Fruit fly (Drosophila melanogaster) whole organism, embryonic: ENCODE results near the gene CG17625.

Experiments
- CG11456 ChIP-seq: fragments of 200-800 bp; sonication (Bioruptor generic); IDR thresholded peaks from 3 replicates; pipeline ENCODE4 v1.3.6; 2022; ENCODE audit warnings: missing biosample characterization, missing genetic modification characterization
- CG11560 ChIP-seq: fragments of 200-800 bp; sonication (Bioruptor generic); IDR thresholded peaks from 3 replicates; pipeline ENCODE4 v1.3.6; 2022; ENCODE audit warnings: missing biosample characterization, missing genetic modification characterization
- CG13287 ChIP-seq: fragments of 200-800 bp; sonication (Bioruptor generic); IDR thresholded peaks from 2 replicates; pipeline ENCODE4 v1.3.6; 2022; ENCODE audit warnings: missing biosample characterization, missing genetic modification characterization; ENCODE audit not compliant: partially characterized antibody
- CG14860 ChIP-seq: fragments of 200-800 bp; sonication (Bioruptor generic); IDR thresholded peaks from 3 replicates; pipeline ENCODE4 v1.3.6; 2022; ENCODE audit warnings: missing biosample characterization, missing genetic modification characterization; ENCODE audit not compliant: partially characterized antibody
- CG16813 ChIP-seq: fragments of 200-800 bp; sonication (Bioruptor generic); IDR thresholded peaks from 3 replicates; pipeline ENCODE4 v1.3.6; 2022; ENCODE audit warnings: missing biosample characterization, missing genetic modification characterization; ENCODE audit not compliant: partially characterized antibody
- CG17385 ChIP-seq: fragments of 200-800 bp; sonication (Bioruptor generic); optimal IDR thresholded peaks from 3 replicates; lab custom pipeline; 2018; ENCODE audit warnings: missing biosample characterization, mild to moderate bottlenecking, missing genetic modification characterization
- CG17802 ChIP-seq: fragments of 200-800 bp; sonication (Bioruptor generic); optimal IDR thresholded peaks from 2 replicates; lab custom pipeline; 2018; ENCODE audit warnings: missing biosample characterization, mild to moderate bottlenecking, missing genetic modification characterization, moderate library complexity
- CG17912 ChIP-seq: fragments of 200-800 bp; sonication (Bioruptor generic); optimal IDR thresholded peaks from 2 replicates; lab custom pipeline; 2018; ENCODE audit warnings: missing biosample characterization, mild to moderate bottlenecking, missing genetic modification characterization
- CG18262 ChIP-seq: fragments of 200-800 bp; optimal IDR thresholded peaks from 3 replicates; lab custom pipeline; 2019; ENCODE audit warnings: missing biosample characterization, mild to moderate bottlenecking, missing genetic modification characterization, moderate library complexity
- CG2116 ChIP-seq: fragments of 200-800 bp; sonication (Bioruptor generic); optimal IDR thresholded peaks from 3 replicates; lab custom pipeline; 2018; ENCODE audit warnings: missing biosample characterization, mild to moderate bottlenecking, missing genetic modification characterization
- CG2129 ChIP-seq: fragments of 200-800 bp; sonication (Bioruptor generic); IDR thresholded peaks from 2 replicates; pipeline ENCODE4 v1.3.6; 2022; ENCODE audit warnings: missing biosample characterization, missing genetic modification characterization; ENCODE audit not compliant: partially characterized antibody
- CG31441 ChIP-seq: fragments of 200-800 bp; sonication (Bioruptor generic); IDR thresholded peaks from 2 replicates; pipeline ENCODE4 v1.3.6; 2022; ENCODE audit warnings: missing biosample characterization, missing genetic modification characterization
- CG4617 ChIP-seq: fragments of 200-800 bp; sonication (Bioruptor generic); optimal IDR thresholded peaks from 3 replicates; lab custom pipeline; 2016; ENCODE audit warnings: missing biosample characterization, missing genetic modification characterization, borderline replicate concordance
- CG6272 ChIP-seq: fragments of 200-800 bp; sonication (Bioruptor generic); IDR thresholded peaks from 2 replicates; pipeline ENCODE4 v1.3.6; 2022; ENCODE audit warnings: missing biosample characterization, missing genetic modification characterization
- CG6791 ChIP-seq: fragments of 200-800 bp; sonication (Bioruptor generic); IDR thresholded peaks from 3 replicates; pipeline ENCODE4 v1.3.6; 2022; ENCODE audit warnings: missing biosample characterization, missing genetic modification characterization; ENCODE audit not compliant: partially characterized antibody
- CG7556 ChIP-seq: fragments of 200-800 bp; sonication (Bioruptor generic); optimal IDR thresholded peaks from 2 replicates; lab custom pipeline; 2017; ENCODE audit warnings: missing biosample characterization, mild to moderate bottlenecking, missing genetic modification characterization
- CTCF ChIP-seq: fragments of 200-800 bp; sonication (Bioruptor generic); optimal IDR thresholded peaks from 2 replicates; lab custom pipeline; 2017; ENCODE audit warnings: missing biosample characterization, mild to moderate bottlenecking, missing genetic modification characterization, moderate library complexity
- Dll ChIP-seq: fragments of 200-800 bp; sonication (Bioruptor generic); IDR thresholded peaks from 4 replicates; pipeline ENCODE4 v1.3.6; 2022; ENCODE audit warnings: missing biosample characterization, missing genetic modification characterization; ENCODE audit not compliant: partially characterized antibody
- Dref ChIP-seq: fragments of 200-800 bp; sonication (Bioruptor generic); IDR thresholded peaks from 2 replicates; pipeline ENCODE4 v1.3.6; 2022; ENCODE audit warnings: missing biosample characterization, missing genetic modification characterization
- E2f2 ChIP-seq: fragments of 200-800 bp; sonication (Bioruptor generic); IDR thresholded peaks from 2 replicates; pipeline ENCODE4 v1.3.6; 2022; ENCODE audit warnings: missing biosample characterization, missing genetic modification characterization
- Gug ChIP-seq: fragments of 200-800 bp; sonication (Bioruptor generic); IDR thresholded peaks from 4 replicates; pipeline ENCODE4 v1.3.6; 2022; ENCODE audit warnings: missing biosample characterization, missing genetic modification characterization
- MBD-R2 ChIP-seq: fragments of 200-800 bp; sonication (Bioruptor generic); IDR thresholded peaks from 2 replicates; pipeline ENCODE4 v1.3.6; 2022; ENCODE audit warnings: missing biosample characterization, missing genetic modification characterization
- MESR4 ChIP-seq: fragments of 200-800 bp; sonication (Bioruptor generic); optimal IDR thresholded peaks from 2 replicates; lab custom pipeline; 2018; ENCODE audit warnings: missing biosample characterization, mild to moderate bottlenecking, missing genetic modification characterization, moderate library complexity
- Med ChIP-seq: fragments of 200-800 bp; sonication (Bioruptor generic); peaks from one replicate; lab custom pipeline; 2016; ENCODE audit warnings: missing biosample characterization, missing genetic modification characterization, mild to moderate bottlenecking, inconsistent platforms, moderate library complexity
- Opbp ChIP-seq: fragments of 200-800 bp; sonication (Bioruptor generic); IDR thresholded peaks from 3 replicates; pipeline ENCODE4 v1.3.6; 2022; ENCODE audit warnings: missing biosample characterization, missing genetic modification characterization; ENCODE audit not compliant: partially characterized antibody
- Scr ChIP-seq: fragments of 200-800 bp; sonication (Bioruptor generic); IDR thresholded peaks from 2 replicates; pipeline ENCODE4 v1.3.6; 2022; ENCODE audit warnings: missing biosample characterization, missing genetic modification characterization; ENCODE audit not compliant: partially characterized antibody
- Sin3A ChIP-seq: fragments of >200 bp; optimal IDR thresholded peaks from 2 replicates; lab custom pipeline; 2018
- Tbp ChIP-seq: fragments of >200 bp; optimal IDR thresholded peaks from 2 replicates; lab custom pipeline; 2018; ENCODE audit warnings: missing biosample characterization, missing genetic modification characterization
- abd-A ChIP-seq: fragments of 200-800 bp; sonication (Bioruptor generic); optimal IDR thresholded peaks from 3 replicates; lab custom pipeline; 2019; ENCODE audit warnings: missing biosample characterization, mild to moderate bottlenecking, missing genetic modification characterization, moderate library complexity
- amos ChIP-seq: fragments of 200-800 bp; sonication (Bioruptor generic); IDR thresholded peaks from 2 replicates; pipeline ENCODE4 v1.3.6; 2022; ENCODE audit warnings: missing biosample characterization, missing genetic modification characterization; ENCODE audit not compliant: partially characterized antibody
- aop ChIP-seq: fragments of 200-800 bp; sonication (Bioruptor generic); IDR thresholded peaks from 2 replicates; pipeline ENCODE4 v1.3.6; 2022; ENCODE audit warnings: missing biosample characterization, missing genetic modification characterization
- cg ChIP-seq: fragments of 200-800 bp; sonication (Bioruptor generic); optimal IDR thresholded peaks from 3 replicates; lab custom pipeline; 2019; ENCODE audit warnings: missing biosample characterization, mild to moderate bottlenecking, missing genetic modification characterization, moderate library complexity
- chinmo ChIP-seq: fragments of 200-800 bp; sonication (Bioruptor generic); IDR thresholded peaks from 4 replicates; pipeline ENCODE4 v1.3.6; 2022; ENCODE audit warnings: missing biosample characterization, missing genetic modification characterization; ENCODE audit not compliant: partially characterized antibody
- dmrt99B ChIP-seq: fragments of 200-800 bp; sonication (Bioruptor generic); optimal IDR thresholded peaks from 2 replicates; lab custom pipeline; 2018; ENCODE audit warnings: missing biosample characterization, mild to moderate bottlenecking, missing genetic modification characterization, moderate library complexity
- dysf ChIP-seq: fragments of 200-800 bp; sonication (Bioruptor generic); IDR thresholded peaks from 3 replicates; pipeline ENCODE4 v1.3.6; 2022; ENCODE audit warnings: missing biosample characterization, missing genetic modification characterization
- fd102C ChIP-seq: fragments of 200-800 bp; sonication (Bioruptor generic); optimal IDR thresholded peaks from 2 replicates; lab custom pipeline; 2018; ENCODE audit warnings: missing biosample characterization, mild to moderate bottlenecking, missing genetic modification characterization, moderate library complexity
- gfzf ChIP-seq: fragments of 200-800 bp; sonication (Bioruptor generic); optimal IDR thresholded peaks from 2 replicates; lab custom pipeline; 2016; ENCODE audit warnings: missing biosample characterization, mild to moderate bottlenecking, missing genetic modification characterization, moderate library complexity
- grn ChIP-seq: fragments of 200-800 bp; sonication (Bioruptor generic); optimal IDR thresholded peaks from 3 replicates; lab custom pipeline; 2017; ENCODE audit warnings: missing biosample characterization, missing genetic modification characterization
- hb ChIP-seq: fragments of 200-800 bp; sonication (Bioruptor generic); IDR thresholded peaks from 3 replicates; pipeline ENCODE4 v1.3.6; 2022; ENCODE audit warnings: missing biosample characterization, missing genetic modification characterization; ENCODE audit not compliant: partially characterized antibody
- hkb ChIP-seq, 2 experiments: fragments of 200-800 bp in 1 of 2; fragments of >200 bp in 1 of 2; sonication (Bioruptor generic) in 1 of 2; IDR thresholded peaks in 1 of 2; optimal IDR thresholded peaks in 1 of 2; 2 replicates each; pipeline versions ENCODE4 v1.3.6 to Lab custom; 2017 to 2022; ENCODE audit warnings: missing biosample characterization in 1 of 2, missing genetic modification characterization in 1 of 2
- lbe ChIP-seq: fragments of 200-800 bp; sonication (Bioruptor generic); optimal IDR thresholded peaks from 2 replicates; lab custom pipeline; 2016; ENCODE audit warnings: missing biosample characterization, mild to moderate bottlenecking, missing genetic modification characterization
- mld ChIP-seq: fragments of 200-800 bp; sonication (Bioruptor generic); IDR thresholded peaks from 3 replicates; pipeline ENCODE4 v1.3.6; 2022; ENCODE audit warnings: missing biosample characterization, missing genetic modification characterization; ENCODE audit not compliant: partially characterized antibody
- nom ChIP-seq: fragments of 200-800 bp; sonication (Bioruptor generic); optimal IDR thresholded peaks from 2 replicates; lab custom pipeline; 2017; ENCODE audit warnings: missing biosample characterization, missing genetic modification characterization, mild to moderate bottlenecking, moderate library complexity, missing genetic modification reagents
- phol ChIP-seq: fragments of 200-800 bp; sonication (Bioruptor generic); optimal IDR thresholded peaks from 3 replicates; lab custom pipeline; 2018; ENCODE audit warnings: missing biosample characterization, mild to moderate bottlenecking, missing genetic modification characterization, moderate library complexity
- ranshi ChIP-seq: fragments of 200-800 bp; sonication (Bioruptor generic); IDR thresholded peaks from 2 replicates; pipeline ENCODE4 v1.3.6; 2022; ENCODE audit warnings: missing biosample characterization, missing genetic modification characterization
- sens ChIP-seq: fragments of 200-800 bp; sonication (Bioruptor generic); peaks from one replicate; lab custom pipeline; 2016; ENCODE audit warnings: missing biosample characterization, missing genetic modification characterization
- sqz ChIP-seq: fragments of 200-800 bp; sonication (Bioruptor generic); optimal IDR thresholded peaks from 3 replicates; lab custom pipeline; 2018; ENCODE audit warnings: missing biosample characterization, mild to moderate bottlenecking, missing genetic modification characterization
- stwl ChIP-seq: fragments of 200-800 bp; sonication (Bioruptor generic); optimal IDR thresholded peaks from 3 replicates; lab custom pipeline; 2018; ENCODE audit warnings: missing biosample characterization, mild to moderate bottlenecking, missing genetic modification characterization, moderate library complexity
- trem ChIP-seq: fragments of 200-800 bp; optimal IDR thresholded peaks from 3 replicates; lab custom pipeline; 2019; ENCODE audit warnings: missing biosample characterization, mild to moderate bottlenecking, missing genetic modification characterization, moderate library complexity

The CG17625 gene

DNA sequence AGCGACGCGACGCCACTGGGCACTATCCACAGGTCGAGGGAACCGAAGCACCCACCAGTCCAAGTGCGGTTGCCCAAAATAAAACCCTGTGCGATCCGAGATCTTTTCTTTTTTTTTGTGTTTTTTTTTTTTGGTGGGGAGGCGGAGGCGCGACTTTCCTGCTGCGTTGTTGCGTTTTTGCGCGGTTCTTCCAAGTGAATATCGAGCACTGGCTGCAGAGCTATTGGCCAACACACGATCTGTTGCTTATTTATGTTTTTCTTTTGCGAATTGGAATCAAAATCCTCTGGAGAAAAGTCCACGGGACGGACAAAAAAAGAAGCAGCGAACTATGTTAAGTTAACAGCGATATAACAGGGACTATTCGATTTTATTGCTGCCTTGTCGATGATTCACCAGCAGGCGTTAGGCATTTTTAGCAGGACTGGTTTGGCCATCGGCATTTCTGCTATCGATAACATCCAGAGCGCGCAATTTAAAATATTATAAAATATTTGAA, 34.2 kb downstream of the CG17625 start, which contains the start of gene wge:
TSS of gene wge (minus strand) at position 343 of the 499 bp plus-strand sequence.
- TF ChIP-seq CG17802 (no peak), CTCF (GFP tag; lab: Kevin White, UChicago) (peak; percentile 55), CG4617 (GFP tag; lab: Kevin White, UChicago) (peak; percentile 88), Opbp (GFP tag; lab: Robert Waterston, UW) (peak; percentile 58; the same call in 1 of the 3 replicates), Scr (peak; percentile 64), amos (GFP tag; lab: Robert Waterston, UW) (peak; percentile 65), hkb (optimal IDR thresholded peaks at IDR 0.05; lab: Kevin White, UChicago) (no peak), hkb (GFP tag; IDR thresholded peaks at IDR 0.05; lab: Robert Waterston, UW) (no peak), CG11456 (GFP tag; lab: Robert Waterston, UW) (no peak), trem (tag; lab: Kevin White, UChicago) (peak; percentile 51), CG18262 (tag; lab: Kevin White, UChicago) (peak; percentile 18), cg (GFP tag; lab: Kevin White, UChicago) (peak; percentile 57), CG6791 (peak; percentile 74), Sin3A (lab: Kevin White, UChicago) (peak; percentile 20), MBD-R2 (0 out of 2 replicates have a peak, but pooled peaks have one; percentile 5), CG17385 (GFP tag; lab: Kevin White, UChicago) (peak; percentile 56), CG7556 (GFP tag; lab: Kevin White, UChicago) (no peak), CG2116 (GFP tag; lab: Kevin White, UChicago) (peak; percentile 71), Med (peak; percentile 29), sqz (GFP tag; lab: Kevin White, UChicago) (peak; percentile 89), nom (GFP tag; lab: Kevin White, UChicago) (peak; percentile 95), ranshi (GFP tag; lab: Robert Waterston, UW) (no peak), CG2129 (peak; percentile 36; the same call in 1 of the 2 replicates), CG14860 (GFP tag; lab: Robert Waterston, UW) (peak; percentile 8; the same call in 1 of the 3 replicates), gfzf (peak; percentile 75), CG6272 (no peak), dysf (no peak), hb (peak; percentile 67; the same call in 2 of the 3 replicates), CG16813 (GFP tag; lab: Robert Waterston, UW) (peak; percentile 66), lbe (peak; percentile 39), dmrt99B (tag; lab: Kevin White, UChicago) (no peak), Gug (no peak), fd102C (GFP tag; lab: Kevin White, UChicago) (no peak), stwl (tag; lab: Kevin White, UChicago) (peak; percentile 48), aop (no peak), Dref (GFP tag; lab: Robert Waterston, UW) (peak; percentile 91), CG31441 (GFP tag; lab: Robert Waterston, UW) (no peak), MESR4 (peak; percentile 74), Tbp (GFP tag; lab: Kevin White, UChicago) (no peak), Dll (GFP tag; lab: Robert Waterston, UW) (peak; percentile 71; the same call in 3 of the 4 replicates), CG13287 (GFP tag; lab: Robert Waterston, UW) (peak; percentile 79), phol (tag; lab: Kevin White, UChicago) (peak; percentile 21), CG11560 (tag; lab: Robert Waterston, UW) (peak; percentile 96), mld (peak; percentile 55; the same call in 1 of the 3 replicates), abd-A (peak; percentile 31), sens (no peak), CG17912 (GFP tag; lab: Kevin White, UChicago) (no peak), grn (GFP tag; lab: Kevin White, UChicago) (no peak), chinmo (GFP tag; lab: Robert Waterston, UW) (peak; percentile 71; the same call in 1 of the 4 replicates), E2f2 (GFP tag; lab: Robert Waterston, UW) (peak; percentile 96)
